Worm (Caenorhabditis elegans) whole organism, L1 larva: ENCODE data around the gene C31C9.9.

ENCODE experiments used
- C04F5.9 ChIP-seq: sonication (generic microtip); optimal IDR thresholded peaks from 2 replicates; lab custom pipeline; 2016; ENCODE audit warnings: missing genetic modification characterization, missing compliant biosample characterization
- C34B4.2 ChIP-seq: sonication (generic microtip); optimal IDR thresholded peaks from 2 replicates; lab custom pipeline; 2017; ENCODE audit warnings: mild to moderate bottlenecking, missing genetic modification characterization, missing compliant biosample characterization
- Y116A8C.19 ChIP-seq: sonication (generic microtip); optimal IDR thresholded peaks from 2 replicates; lab custom pipeline; 2016; ENCODE audit warnings: missing compliant biosample characterization, missing genetic modification characterization, borderline replicate concordance
- alr-1 ChIP-seq: fragments of 200-800 bp; sonication (Bioruptor generic); optimal IDR thresholded peaks from 2 replicates; lab custom pipeline; 2018; ENCODE audit warnings: borderline replicate concordance, mild to moderate bottlenecking, missing genetic modification characterization, missing compliant biosample characterization
- blmp-1 ChIP-seq: fragments of 150-350 bp; optimal IDR thresholded peaks from 2 replicates; lab custom pipeline; 2014; ENCODE audit warnings: missing biosample characterization, missing genetic modification characterization
- ceh-63 ChIP-seq: fragments of 200-800 bp; sonication (Bioruptor generic); optimal IDR thresholded peaks from 2 replicates; lab custom pipeline; 2018; ENCODE audit warnings: mild to moderate bottlenecking, missing genetic modification characterization, missing compliant biosample characterization
- ceh-88 ChIP-seq: fragments of 200-800 bp; sonication (Bioruptor generic); IDR thresholded peaks from 2 replicates; pipeline ENCODE4 v1.3.6; 2022; ENCODE audit warnings: missing genetic modification characterization, missing compliant biosample characterization
- ceh-90 ChIP-seq: sonication (generic microtip); optimal IDR thresholded peaks from 2 replicates; lab custom pipeline; 2016; ENCODE audit warnings: missing genetic modification characterization, missing compliant biosample characterization
- dsc-1 ChIP-seq: sonication (generic microtip); optimal IDR thresholded peaks from 2 replicates; lab custom pipeline; 2016; ENCODE audit warnings: mild to moderate bottlenecking, missing genetic modification characterization, missing compliant biosample characterization
- efl-1 ChIP-seq, 4 experiments: fragments of 150-350 bp; optimal IDR thresholded peaks in 3 of 4; peaks in 1 of 4; 1 replicate in 1 of 4; 2 replicates in 3 of 4; lab custom pipeline; 2014; ENCODE audit warnings: missing biosample characterization in 2 of 4, missing genetic modification characterization in 2 of 4, missing genetic modification reagents in 2 of 4
- egl-27 ChIP-seq, 2 experiments: fragments of 150-350 bp in 1 of 2; sonication (generic microtip); optimal IDR thresholded peaks; 3 replicates each; lab custom pipeline; 2017 to 2018; ENCODE audit warnings: missing biosample characterization in 2 of 2, missing genetic modification characterization in 2 of 2, missing genetic modification reagents in 2 of 2
- elt-2 ChIP-seq: sonication (generic microtip); optimal IDR thresholded peaks from 2 replicates; lab custom pipeline; 2016; ENCODE audit warnings: missing genetic modification characterization, mild to moderate bottlenecking, inconsistent platforms, missing compliant biosample characterization, missing genetic modification reagents
- elt-3 ChIP-seq, 6 experiments: fragments of 150-350 bp in 1 of 6; sonication (generic microtip); optimal IDR thresholded peaks; 2 replicates each; lab custom pipeline; 2017 to 2018; ENCODE audit warnings: missing biosample characterization in 6 of 6, missing genetic modification characterization in 6 of 6, inconsistent platforms in 1 of 6
- ets-5 ChIP-seq: fragments of 200-800 bp; sonication (Bioruptor generic); IDR thresholded peaks from 2 replicates; pipeline ENCODE4 v1.3.6; 2022; ENCODE audit warnings: missing genetic modification characterization, missing compliant biosample characterization
- fkh-10 ChIP-seq: sonication (generic microtip); optimal IDR thresholded peaks from 2 replicates; lab custom pipeline; 2017; ENCODE audit warnings: missing biosample characterization, missing genetic modification reagents, missing genetic modification characterization
- fkh-8 ChIP-seq: sonication (generic microtip); optimal IDR thresholded peaks from 2 replicates; lab custom pipeline; 2016; ENCODE audit warnings: mild to moderate bottlenecking, missing genetic modification characterization, missing compliant biosample characterization
- hlh-4 ChIP-seq: sonication (generic microtip); optimal IDR thresholded peaks from 2 replicates; lab custom pipeline; 2016; ENCODE audit warnings: mild to moderate bottlenecking, missing genetic modification characterization, missing compliant biosample characterization
- irx-1 ChIP-seq: sonication (generic microtip); optimal IDR thresholded peaks from 2 replicates; lab custom pipeline; 2016; ENCODE audit warnings: missing genetic modification characterization, missing compliant biosample characterization
- isw-1 ChIP-seq: fragments of 200-800 bp; sonication (Bioruptor generic); IDR thresholded peaks from 2 replicates; pipeline ENCODE4 v1.3.6; 2022; ENCODE audit warnings: missing genetic modification characterization, missing compliant biosample characterization
- lin-15B ChIP-seq: fragments of 150-350 bp; sonication (generic microtip); optimal IDR thresholded peaks from 3 replicates; lab custom pipeline; 2014; ENCODE audit warnings: missing biosample characterization, missing genetic modification characterization
- lin-39 ChIP-seq: fragments of 150-350 bp; optimal IDR thresholded peaks from 2 replicates; lab custom pipeline; 2014; ENCODE audit warnings: missing biosample characterization, missing genetic modification reagents, missing genetic modification characterization
- lsy-2 ChIP-seq, 2 experiments: fragments of 150-350 bp; optimal IDR thresholded peaks; 2 replicates each; lab custom pipeline; 2014; ENCODE audit warnings: missing biosample characterization in 2 of 2, missing genetic modification characterization in 2 of 2
- mdl-1 ChIP-seq, 2 experiments: fragments of 150-350 bp; optimal IDR thresholded peaks; 2 replicates each; lab custom pipeline; 2014 to 2017; ENCODE audit warnings: missing biosample characterization in 2 of 2, missing genetic modification characterization in 2 of 2, inconsistent platforms in 1 of 2
- mef-2 ChIP-seq: fragments of 150-350 bp; optimal IDR thresholded peaks from 2 replicates; lab custom pipeline; 2014; ENCODE audit warnings: missing biosample characterization, missing genetic modification characterization
- nhr-19 ChIP-seq: fragments of 200-800 bp; sonication (Bioruptor generic); conservative IDR thresholded peaks from 2 replicates; pipeline ENCODE4 v1.3.6; 2022; ENCODE audit warnings: missing genetic modification characterization, missing compliant biosample characterization
- nhr-20 ChIP-seq: sonication (generic microtip); optimal IDR thresholded peaks from 2 replicates; lab custom pipeline; 2016; ENCODE audit warnings: mild to moderate bottlenecking, missing genetic modification characterization, missing compliant biosample characterization
- nhr-237 ChIP-seq: fragments of 150-350 bp; optimal IDR thresholded peaks from 2 replicates; lab custom pipeline; 2014; ENCODE audit warnings: missing biosample characterization, missing genetic modification characterization
- nhr-47 ChIP-seq: sonication (generic microtip); optimal IDR thresholded peaks from 2 replicates; lab custom pipeline; 2016; ENCODE audit warnings: mild to moderate bottlenecking, missing genetic modification characterization, moderate library complexity, missing compliant biosample characterization
- nhr-71 ChIP-seq: sonication (generic microtip); optimal IDR thresholded peaks from 2 replicates; lab custom pipeline; 2016; ENCODE audit warnings: mild to moderate bottlenecking, missing genetic modification characterization, moderate library complexity, missing compliant biosample characterization
- nhr-77 ChIP-seq: fragments of 150-350 bp; optimal IDR thresholded peaks from 2 replicates; lab custom pipeline; 2014; ENCODE audit warnings: missing biosample characterization, missing genetic modification characterization
- nhr-84 ChIP-seq: sonication (generic microtip); optimal IDR thresholded peaks from 2 replicates; lab custom pipeline; 2017; ENCODE audit warnings: missing biosample characterization, missing genetic modification characterization
- nhr-85 ChIP-seq: sonication (generic microtip); peaks from one replicate; lab custom pipeline; 2016; ENCODE audit warnings: missing genetic modification characterization, inconsistent platforms, missing compliant biosample characterization
- nhr-90 ChIP-seq: sonication (generic microtip); optimal IDR thresholded peaks from 2 replicates; lab custom pipeline; 2016; ENCODE audit warnings: mild to moderate bottlenecking, missing genetic modification characterization, missing compliant biosample characterization; ENCODE audit not compliant: poor library complexity
- pax-3 ChIP-seq: fragments of 200-800 bp; sonication (Bioruptor generic); optimal IDR thresholded peaks from 2 replicates; lab custom pipeline; 2018; ENCODE audit warnings: mild to moderate bottlenecking, missing genetic modification characterization, moderate library complexity, missing compliant biosample characterization
- sox-4 ChIP-seq: sonication (generic microtip); optimal IDR thresholded peaks from 2 replicates; lab custom pipeline; 2016; ENCODE audit warnings: missing genetic modification characterization, missing compliant biosample characterization
- sptf-1 ChIP-seq: fragments of 150-350 bp; optimal IDR thresholded peaks from 2 replicates; lab custom pipeline; 2014; ENCODE audit warnings: missing biosample characterization, missing genetic modification characterization
- sup-37 ChIP-seq: fragments of 200-800 bp; sonication (Bioruptor generic); optimal IDR thresholded peaks from 2 replicates; lab custom pipeline; 2018; ENCODE audit warnings: mild to moderate bottlenecking, missing genetic modification characterization, missing compliant biosample characterization
- tlp-1 ChIP-seq: fragments of 150-350 bp; optimal IDR thresholded peaks from 2 replicates; lab custom pipeline; 2014; ENCODE audit warnings: missing biosample characterization, missing genetic modification characterization
- unc-130 ChIP-seq: fragments of 150-350 bp; optimal IDR thresholded peaks from 2 replicates; lab custom pipeline; 2017; ENCODE audit warnings: missing biosample characterization, missing genetic modification characterization, inconsistent platforms
- unc-86 ChIP-seq: sonication (generic microtip); optimal IDR thresholded peaks from 2 replicates; lab custom pipeline; 2016; ENCODE audit warnings: missing genetic modification characterization, missing compliant biosample characterization
- unc-98 ChIP-seq: fragments of 200-800 bp; sonication (Bioruptor generic); IDR thresholded peaks from 2 replicates; pipeline ENCODE4 v1.3.6; 2022; ENCODE audit warnings: missing genetic modification characterization, missing compliant biosample characterization
- zag-1 ChIP-seq: fragments of 150-350 bp; optimal IDR thresholded peaks from 2 replicates; lab custom pipeline; 2014; ENCODE audit warnings: missing biosample characterization, missing genetic modification characterization
- ztf-11 ChIP-seq, 2 experiments: sonication (generic microtip); optimal IDR thresholded peaks; 2 replicates each; lab custom pipeline; 2016 to 2017; ENCODE audit warnings: missing genetic modification characterization in 2 of 2, missing biosample characterization in 1 of 2, missing compliant biosample characterization in 1 of 2

C31C9.9 gene

ce11 chrII:13668844-13669441, 14.1 kb downstream of the C31C9.9 start, which contains the start of gene C31C9.7 (continued):
- TF ChIP-seq Y116A8C.19 (tag; lab: Kevin White, UChicago): no peak
- TF ChIP-seq nhr-47 (tag; lab: Kevin White, UChicago): peak; percentile 8
- no peak for TF ChIP-seq irx-1
- peak; percentile 36 for TF ChIP-seq nhr-71 (tag; lab: Kevin White, UChicago)
- no peak for TF ChIP-seq tlp-1 (tag; lab: Kevin White, UChicago)
- TF ChIP-seq fkh-8: no peak
- TF ChIP-seq nhr-84 (tag; lab: Kevin White, UChicago): no peak
- TF ChIP-seq sptf-1 (tag; lab: Kevin White, UChicago): no peak
- TF ChIP-seq ztf-11 (tag; optimal IDR thresholded peaks at IDR 0.05; lab: Kevin White, UChicago): no peak
- no peak for TF ChIP-seq lsy-2 (tag; optimal IDR thresholded peaks at IDR 0.05; lab: Kevin White, UChicago)
- TF ChIP-seq pax-3: no peak
- TF ChIP-seq C04F5.9: no peak
- no peak for TF ChIP-seq unc-98 (GFP tag; lab: Robert Waterston, UW)
- no peak for TF ChIP-seq dsc-1 (tag; lab: Kevin White, UChicago)
- TF ChIP-seq nhr-20 (tag; lab: Kevin White, UChicago): peak; percentile 30
- no peak for TF ChIP-seq isw-1 (GFP tag; lab: Robert Waterston, UW)
- no peak for TF ChIP-seq ceh-63 (GFP tag; lab: Kevin White, UChicago)
- TF ChIP-seq unc-130 (tag; lab: Kevin White, UChicago): no peak
- TF ChIP-seq lin-15B (tag; lab: Kevin White, UChicago): no peak
- TF ChIP-seq egl-27 (tag; optimal IDR thresholded peaks at IDR 0.05; lab: Kevin White, UChicago): no peak
- TF ChIP-seq sup-37 (GFP tag; lab: Kevin White, UChicago): no peak
- no peak for TF ChIP-seq ceh-90 (tag; lab: Kevin White, UChicago)
- no peak for TF ChIP-seq zag-1 (tag; lab: Kevin White, UChicago)
- no peak for TF ChIP-seq fkh-10
- TF ChIP-seq nhr-77 (tag; lab: Kevin White, UChicago): no peak
- no peak for TF ChIP-seq C34B4.2
- peak; percentile 43 for TF ChIP-seq elt-2 (tag; lab: Kevin White, UChicago)
- peak; percentile 55 for TF ChIP-seq nhr-85 (tag; lab: Kevin White, UChicago)
- no peak for TF ChIP-seq nhr-237
- TF ChIP-seq ceh-88 (GFP tag; lab: Robert Waterston, UW): no peak
- no peak for TF ChIP-seq lin-39 (tag; lab: Kevin White, UChicago)
- TF ChIP-seq mef-2 (tag; lab: Kevin White, UChicago): no peak
- no peak for TF ChIP-seq sox-4 (tag; lab: Kevin White, UChicago)
- no peak for TF ChIP-seq mdl-1 (tag; optimal IDR thresholded peaks at IDR 0.05; lab: Kevin White, UChicago)
- no peak for TF ChIP-seq unc-86
- peak; percentile 25 for TF ChIP-seq nhr-19 (GFP tag; lab: Robert Waterston, UW)
- no peak for TF ChIP-seq hlh-4 (tag; lab: Kevin White, UChicago)
- no peak for TF ChIP-seq efl-1 (optimal IDR thresholded peaks at IDR 0.05; lab: Kevin White, UChicago)
- no peak for TF ChIP-seq efl-1 (GFP tag; optimal IDR thresholded peaks at IDR 0.05 in 1 of 2; lab: Kevin White, UChicago)
- no peak for TF ChIP-seq blmp-1
- no peak for TF ChIP-seq elt-3 (tag; optimal IDR thresholded peaks at IDR 0.05; lab: Kevin White, UChicago)
- TF ChIP-seq alr-1: no peak
- TF ChIP-seq nhr-90 (tag; lab: Kevin White, UChicago): peak; percentile 29
- TF ChIP-seq ets-5 (GFP tag; lab: Robert Waterston, UW): no peak
